Worm (Caenorhabditis elegans) whole organism, L4 larva: ENCODE data around the gene lgc-16.

Source experiments
- F44E2.7 ChIP-seq: fragments of 200-800 bp; sonication (Bioruptor generic); IDR thresholded peaks from 2 replicates; pipeline ENCODE4 v2.1.2; 2022; ENCODE audit warnings: missing genetic modification characterization, missing compliant biosample characterization
- T20F7.1 ChIP-seq: fragments of 200-800 bp; sonication (Bioruptor generic); optimal IDR thresholded peaks from 2 replicates; lab custom pipeline; 2018; ENCODE audit warnings: mild to moderate bottlenecking, missing genetic modification characterization, missing compliant biosample characterization
- Y105C5A.15 ChIP-seq: fragments of 200-800 bp; sonication (Bioruptor generic); IDR thresholded peaks from 2 replicates; pipeline ENCODE4 v1.3.6; 2022; ENCODE audit warnings: missing genetic modification characterization, missing compliant biosample characterization
- Y75B8A.6 ChIP-seq: fragments of 200-800 bp; sonication (Bioruptor generic); IDR thresholded peaks from 2 replicates; pipeline ENCODE4 v1.3.6; 2022; ENCODE audit warnings: missing genetic modification reagents, missing genetic modification characterization, missing compliant biosample characterization
- aha-1 ChIP-seq: fragments of 150-350 bp; peaks from one replicate; lab custom pipeline; 2014; ENCODE audit warnings: missing biosample characterization, missing genetic modification characterization
- ceh-28 ChIP-seq: fragments of 150-350 bp; optimal IDR thresholded peaks from 2 replicates; lab custom pipeline; 2014; ENCODE audit warnings: missing biosample characterization, missing genetic modification reagents, missing genetic modification characterization
- ctbp-1 ChIP-seq: fragments of 200-800 bp; sonication (Bioruptor generic); IDR thresholded peaks from 2 replicates; pipeline ENCODE4 v1.3.6; 2022; ENCODE audit warnings: missing genetic modification reagents, missing genetic modification characterization, missing compliant biosample characterization
- daf-12 ChIP-seq: fragments of 150-350 bp; optimal IDR thresholded peaks from 2 replicates; lab custom pipeline; 2014; ENCODE audit warnings: missing biosample characterization, missing genetic modification reagents, missing genetic modification characterization
- daf-16 ChIP-seq, 3 experiments: sonication (generic microtip); optimal IDR thresholded peaks; 2 replicates each; lab custom pipeline; 2016 to 2017; ENCODE audit warnings: missing genetic modification characterization in 3 of 3, missing genetic modification reagents in 3 of 3, mild to moderate bottlenecking in 2 of 3, missing compliant biosample characterization in 2 of 3, missing biosample characterization in 1 of 3, moderate library complexity in 1 of 3
- daf-8 ChIP-seq: fragments of 200-800 bp; sonication (Bioruptor generic); IDR thresholded peaks from 2 replicates; pipeline ENCODE4 v1.3.6; 2022; ENCODE audit warnings: missing genetic modification characterization, missing compliant biosample characterization
- dmd-6 ChIP-seq: fragments of 200-800 bp; sonication (Bioruptor generic); IDR thresholded peaks from 2 replicates; pipeline ENCODE4 v1.3.6; 2022; ENCODE audit warnings: missing genetic modification reagents, missing genetic modification characterization, missing compliant biosample characterization
- dmd-9 ChIP-seq: fragments of 200-800 bp; sonication (Bioruptor generic); IDR thresholded peaks from 2 replicates; pipeline ENCODE4 v1.3.6; 2022; ENCODE audit warnings: missing genetic modification reagents, missing genetic modification characterization, missing compliant biosample characterization
- duxl-1 ChIP-seq: sonication (generic microtip); optimal IDR thresholded peaks from 2 replicates; lab custom pipeline; 2016; ENCODE audit warnings: mild to moderate bottlenecking, missing genetic modification characterization, moderate library complexity, missing compliant biosample characterization; ENCODE audit not compliant: poor library complexity
- dve-1 ChIP-seq: sonication (generic microtip); optimal IDR thresholded peaks from 2 replicates; lab custom pipeline; 2017; ENCODE audit warnings: antibody characterized with exemption, mild to moderate bottlenecking, missing genetic modification characterization, missing compliant biosample characterization; ENCODE audit not compliant: insufficient read depth
- egl-27 ChIP-seq: sonication (generic microtip); optimal IDR thresholded peaks from 3 replicates; lab custom pipeline; 2017; ENCODE audit warnings: missing biosample characterization, missing genetic modification reagents, missing genetic modification characterization
- fkh-10 ChIP-seq: fragments of 150-350 bp; optimal IDR thresholded peaks from 2 replicates; lab custom pipeline; 2014; ENCODE audit warnings: missing biosample characterization, missing genetic modification reagents, missing genetic modification characterization
- fos-1 ChIP-seq: fragments of 150-350 bp; optimal IDR thresholded peaks from 2 replicates; lab custom pipeline; 2014; ENCODE audit warnings: missing biosample characterization, missing genetic modification characterization
- hlh-11 ChIP-seq: fragments of 200-800 bp; sonication (Bioruptor generic); optimal IDR thresholded peaks from 2 replicates; lab custom pipeline; 2018; ENCODE audit warnings: mild to moderate bottlenecking, missing genetic modification characterization, missing compliant biosample characterization
- hlh-30 ChIP-seq: sonication (generic microtip); optimal IDR thresholded peaks from 2 replicates; lab custom pipeline; 2017; ENCODE audit warnings: antibody characterized with exemption, mild to moderate bottlenecking, missing genetic modification characterization, missing compliant biosample characterization; ENCODE audit not compliant: insufficient read depth
- lin-1 ChIP-seq: fragments of 200-800 bp; sonication (Bioruptor generic); IDR thresholded peaks from 2 replicates; pipeline ENCODE4 v1.3.6; 2022; ENCODE audit warnings: missing genetic modification reagents, missing genetic modification characterization, missing compliant biosample characterization
- lin-38 ChIP-seq: fragments of 200-800 bp; sonication (Bioruptor generic); IDR thresholded peaks from 2 replicates; pipeline ENCODE4 v1.3.6; 2022; ENCODE audit warnings: missing genetic modification reagents, missing genetic modification characterization, missing compliant biosample characterization
- mdl-1 ChIP-seq, 2 experiments: fragments of 150-350 bp in 1 of 2; sonication (generic microtip) in 1 of 2; optimal IDR thresholded peaks; 2 replicates each; lab custom pipeline; 2014 to 2017; ENCODE audit warnings: missing biosample characterization in 2 of 2, missing genetic modification characterization in 2 of 2
- mes-2 ChIP-seq: sonication (generic microtip); optimal IDR thresholded peaks from 2 replicates; lab custom pipeline; 2016; ENCODE audit warnings: missing genotype, mild to moderate bottlenecking, missing genetic modification characterization, missing compliant biosample characterization; ENCODE audit not compliant: poor library complexity, severe bottlenecking
- nhr-11 ChIP-seq: fragments of 150-350 bp; optimal IDR thresholded peaks from 2 replicates; lab custom pipeline; 2014; ENCODE audit warnings: missing biosample characterization, missing genetic modification characterization
- nhr-237 ChIP-seq: sonication (generic microtip); optimal IDR thresholded peaks from 2 replicates; lab custom pipeline; 2017; ENCODE audit warnings: missing biosample characterization, missing genetic modification characterization
- nhr-25 ChIP-seq: sonication (generic microtip); optimal IDR thresholded peaks from 2 replicates; lab custom pipeline; 2017; ENCODE audit warnings: missing genetic modification characterization, mild to moderate bottlenecking, missing compliant biosample characterization, antibody characterized with exemption, moderate library complexity, borderline replicate concordance; ENCODE audit not compliant: insufficient read depth
- nhr-28 ChIP-seq: fragments of 150-350 bp; optimal IDR thresholded peaks from 2 replicates; lab custom pipeline; 2014; ENCODE audit warnings: missing biosample characterization, missing genetic modification characterization
- pqm-1 ChIP-seq: sonication (generic microtip); optimal IDR thresholded peaks from 2 replicates; lab custom pipeline; 2017; ENCODE audit warnings: missing biosample characterization, missing genetic modification characterization
- rbr-2 ChIP-seq: sonication (generic microtip); optimal IDR thresholded peaks from 2 replicates; lab custom pipeline; 2016; ENCODE audit warnings: missing genotype, missing genetic modification characterization, missing compliant biosample characterization
- snpc-4 ChIP-seq: fragments of 150-350 bp; optimal IDR thresholded peaks from 2 replicates; lab custom pipeline; 2014; ENCODE audit warnings: missing biosample characterization, missing genetic modification characterization
- unc-39 ChIP-seq: sonication (generic microtip); optimal IDR thresholded peaks from 2 replicates; lab custom pipeline; 2017; ENCODE audit warnings: missing biosample characterization, missing genetic modification characterization
- unc-62 ChIP-seq, 3 experiments: fragments of 150-350 bp in 1 of 3; sonication (generic microtip); optimal IDR thresholded peaks in 2 of 3; peaks in 1 of 3; 1 replicate in 1 of 3; 2 replicates in 2 of 3; lab custom pipeline; 2014 to 2017; ENCODE audit warnings: missing biosample characterization in 3 of 3, missing genetic modification characterization in 3 of 3, missing genetic modification reagents in 3 of 3, missing genotype in 1 of 3
- vab-7 ChIP-seq: fragments of 200-800 bp; sonication (Bioruptor generic); IDR thresholded peaks from 2 replicates; pipeline ENCODE4 v1.3.6; 2022; ENCODE audit warnings: missing genetic modification reagents, missing genetic modification characterization, missing compliant biosample characterization
- zfp-3 ChIP-seq: fragments of 200-800 bp; sonication (Bioruptor generic); conservative IDR thresholded peaks from 2 replicates; pipeline ENCODE4 v1.3.6; 2022; ENCODE audit warnings: missing genetic modification reagents, missing genetic modification characterization, missing compliant biosample characterization

The lgc-16 gene

ce11 chrX:12145919-12146318 is 27.5 kb downstream of the lgc-16 start (continued):
- no peak for TF ChIP-seq daf-16 (GFP tag; optimal IDR thresholded peaks at IDR 0.05; lab: Kevin White, UChicago)
- peak; percentile 72 for TF ChIP-seq daf-16 (tag; optimal IDR thresholded peaks at IDR 0.05; lab: Kevin White, UChicago)

ce11 chrX:12146453-12147085 is 28.1 kb downstream of the lgc-16 start, which contains the start of gene pycr-1:
TSS of gene pycr-1 (plus strand) at chrX:12146832.
- no peak for TF ChIP-seq daf-16 (GFP tag; optimal IDR thresholded peaks at IDR 0.05; lab: Kevin White, UChicago)
- peak; percentile 90 for TF ChIP-seq daf-16 (tag; optimal IDR thresholded peaks at IDR 0.05; lab: Kevin White, UChicago)
- no peak for TF ChIP-seq vab-7 (GFP tag; lab: Robert Waterston, UW)
- peak; percentile 77 for TF ChIP-seq pqm-1 (tag; lab: Kevin White, UChicago)
- TF ChIP-seq lin-38 (GFP tag; lab: Robert Waterston, UW) = no peak
- TF ChIP-seq nhr-28 (tag; lab: Kevin White, UChicago) = peak; percentile 65
- no peak for TF ChIP-seq snpc-4 (tag; lab: Kevin White, UChicago)
- TF ChIP-seq fos-1 (tag; lab: Kevin White, UChicago) = no peak
- no peak for TF ChIP-seq Y75B8A.6 (GFP tag; lab: Robert Waterston, UW)
- TF ChIP-seq hlh-11 (tag; lab: Kevin White, UChicago) = peak; percentile 49
- TF ChIP-seq lin-1 = no peak
- peak; percentile 14 for TF ChIP-seq dve-1 (tag; lab: Kevin White, UChicago)
- peak; percentile 62 for TF ChIP-seq aha-1
- peak; percentile 39 for TF ChIP-seq dmd-6 (GFP tag; lab: Robert Waterston, UW)
- TF ChIP-seq hlh-30 = peak; percentile 24

DNA sequence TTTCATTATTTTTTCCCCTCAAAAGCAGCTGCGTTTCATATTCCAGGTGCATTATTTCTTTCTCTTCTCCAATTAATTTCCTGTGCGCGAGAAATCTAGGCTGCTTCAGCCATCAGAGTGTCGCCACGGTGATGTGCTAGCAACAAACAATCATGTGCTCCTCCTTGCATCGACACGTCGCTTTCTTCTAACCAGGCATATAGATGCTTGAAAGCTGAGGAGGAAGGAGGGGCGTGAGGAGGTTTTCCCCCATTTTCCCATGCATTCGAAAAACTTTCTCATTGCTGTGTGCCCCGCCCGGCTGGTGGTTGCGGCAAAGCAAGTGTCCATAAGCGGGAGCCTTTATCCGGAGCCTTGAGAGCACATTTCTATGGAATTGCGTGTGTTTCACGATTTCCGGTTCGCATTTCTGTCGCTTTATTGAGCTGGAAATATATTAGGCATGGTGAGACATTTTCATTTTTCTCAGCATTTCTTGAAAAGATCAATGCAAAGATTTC is 31.2 kb downstream of the lgc-16 start, which contains the start of gene znf-474:
Gene znf-474 (plus strand): TSS at position 287 of the 500 bp plus-strand sequence.
- TF ChIP-seq zfp-3 (GFP tag; lab: Robert Waterston, UW) = no peak
- peak; percentile 4 for TF ChIP-seq nhr-11

DNA sequence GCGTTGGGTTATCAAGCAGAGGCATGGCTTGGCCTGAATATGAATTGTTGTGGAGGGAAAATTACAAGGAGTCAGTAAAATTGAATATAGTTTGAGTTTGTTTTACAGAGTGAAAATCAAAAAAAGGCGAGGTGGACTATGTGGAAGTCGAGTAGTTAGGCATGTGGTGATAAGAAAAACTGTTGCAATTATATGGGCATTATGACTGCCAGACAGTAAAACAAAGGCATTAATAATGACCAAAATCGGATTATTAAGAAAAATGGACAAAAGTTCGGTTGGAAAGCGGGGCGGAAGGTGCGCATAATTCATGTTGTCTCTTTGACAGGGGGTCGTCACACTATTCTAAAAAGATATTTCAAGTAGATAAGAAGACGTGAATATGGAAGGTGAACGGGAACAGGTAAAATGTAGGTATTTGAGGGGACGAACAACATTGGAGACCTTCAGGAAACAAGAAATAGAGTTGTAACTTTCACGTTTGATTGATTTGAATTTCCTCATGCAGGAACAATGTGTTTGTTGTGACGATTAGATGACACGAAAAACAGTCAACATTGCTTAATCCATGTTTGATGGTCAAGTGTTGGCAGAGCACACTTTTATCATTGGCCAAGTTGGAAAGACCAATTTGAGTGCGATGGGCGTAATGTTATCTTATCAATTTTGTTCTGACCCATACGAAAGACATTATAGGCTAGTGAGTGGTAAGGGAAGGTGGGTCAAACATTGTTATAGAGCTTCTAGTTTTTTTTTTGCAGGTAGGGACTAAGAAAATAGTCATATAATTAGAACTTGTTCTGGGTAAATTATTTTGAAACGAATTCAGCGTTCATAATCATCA is 35.8 kb downstream of the lgc-16 start, which contains the start of gene mfsd-11:
Gene mfsd-11 (minus strand): TSS at position 51 of the 844 bp plus-strand sequence.
- no peak for TF ChIP-seq nhr-25 (tag; lab: Kevin White, UChicago)
- TF ChIP-seq dmd-6 (GFP tag; lab: Robert Waterston, UW) = 0 out of 2 replicates have a peak, but pooled peaks have one; percentile 10
- no peak for TF ChIP-seq dmd-9
- no peak for TF ChIP-seq ctbp-1 (GFP tag; lab: Robert Waterston, UW)
- no peak for TF ChIP-seq daf-16 (GFP tag; optimal IDR thresholded peaks at IDR 0.05; lab: Kevin White, UChicago)
- TF ChIP-seq daf-16 (tag; optimal IDR thresholded peaks at IDR 0.05; lab: Kevin White, UChicago) = peak; percentile 43
- TF ChIP-seq daf-8 (GFP tag; lab: Robert Waterston, UW) = no peak
- TF ChIP-seq egl-27 (tag; lab: Kevin White, UChicago) = no peak
- TF ChIP-seq F44E2.7 = no peak
- TF ChIP-seq mes-2 (tag; lab: Kevin White, UChicago) = no peak
- TF ChIP-seq mdl-1 (tag; optimal IDR thresholded peaks at IDR 0.05; lab: Kevin White, UChicago) = no peak
- TF ChIP-seq pqm-1 (tag; lab: Kevin White, UChicago) = peak; percentile 43
- TF ChIP-seq daf-12 = no peak
- no peak for TF ChIP-seq rbr-2
- no peak for TF ChIP-seq zfp-3 (GFP tag; lab: Robert Waterston, UW)
- TF ChIP-seq duxl-1 (tag; lab: Kevin White, UChicago) = no peak
- peak; percentile 13 for TF ChIP-seq nhr-28 (tag; lab: Kevin White, UChicago)
- no peak for TF ChIP-seq Y105C5A.15 (GFP tag; lab: Robert Waterston, UW)
- no peak for TF ChIP-seq unc-39
- no peak for TF ChIP-seq T20F7.1 (GFP tag; lab: Kevin White, UChicago)
- TF ChIP-seq ceh-28 (tag; lab: Kevin White, UChicago) = no peak
- TF ChIP-seq unc-62 (GFP tag; optimal IDR thresholded peaks at IDR 0.05 in 1 of 2; lab: Kevin White, UChicago) = peak in 1 of 2 experiments; percentile 65
- no peak for TF ChIP-seq unc-62 (tag; optimal IDR thresholded peaks at IDR 0.05; lab: Kevin White, UChicago)
- TF ChIP-seq vab-7 (GFP tag; lab: Robert Waterston, UW) = no peak
- TF ChIP-seq nhr-237 = no peak
- no peak for TF ChIP-seq fkh-10 (GFP tag; lab: Kevin White, UChicago)
